Worm (Caenorhabditis elegans) whole organism, early embryonic: ENCODE results near the gene F52D2.6.

ENCODE experiments used
- ceh-13 ChIP-seq: fragments of 200-800 bp; sonication (Bioruptor generic); optimal IDR thresholded peaks from 2 replicates; lab custom pipeline; 2018; ENCODE audit warnings: mild to moderate bottlenecking, missing genetic modification characterization, missing compliant biosample characterization
- scrt-1 ChIP-seq: fragments of 200-800 bp; sonication (Bioruptor generic); IDR thresholded peaks from 2 replicates; pipeline ENCODE4 v1.3.6; 2022; ENCODE audit warnings: missing genetic modification characterization, missing compliant biosample characterization

DNA sequence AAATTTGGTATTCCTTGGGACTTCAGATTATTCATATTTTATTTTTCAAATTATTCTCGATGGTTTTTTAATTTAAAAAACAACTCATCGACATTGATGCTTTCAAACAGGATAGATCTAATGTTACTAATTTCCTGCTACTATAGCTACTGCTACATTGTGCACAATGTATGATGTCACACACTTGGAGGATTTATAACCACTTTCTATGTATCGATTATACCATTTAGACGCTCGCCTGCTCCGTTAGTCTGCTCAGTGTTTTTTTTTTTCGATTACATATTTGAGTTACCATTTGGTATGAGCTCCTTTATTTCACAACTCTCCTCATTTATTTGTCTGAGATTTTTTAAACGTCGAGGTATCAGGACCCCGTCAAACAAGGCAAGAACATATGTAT, 14.6 kb downstream of the F52D2.6 start, which contains the start of gene Y40A1A.2:
- no peak for TF ChIP-seq scrt-1 (GFP tag; lab: Robert Waterston, UW)
- no peak for TF ChIP-seq ceh-13 (GFP tag; lab: Kevin White, UChicago)
